Fruit fly (Drosophila melanogaster): ENCODE measurements around the gene tomboy20.

- no peak for TF ChIP-seq sv (GFP tag; optimal IDR thresholded peaks at IDR 0.05)
- TF ChIP-seq GATAd (GFP tag; optimal IDR thresholded peaks at IDR 0.05): no peak
- TF ChIP-seq Myc (optimal IDR thresholded peaks at IDR 0.05): no peak
- TF ChIP-seq woc (GFP tag; optimal IDR thresholded peaks at IDR 0.05): no peak
- TF ChIP-seq h (GFP tag; optimal IDR thresholded peaks at IDR 0.05): no peak
- no peak for TF ChIP-seq Rel (GFP tag; optimal IDR thresholded peaks at IDR 0.05)
- no peak for TF ChIP-seq Rel (tag; optimal IDR thresholded peaks at IDR 0.05)
- TF ChIP-seq tai (GFP tag; optimal IDR thresholded peaks at IDR 0.05): no peak
- TF ChIP-seq CrebA (GFP tag; optimal IDR thresholded peaks at IDR 0.05; ENCODE audit: borderline replicate concordance): no peak
- TF ChIP-seq CG32264 (GFP tag; optimal IDR thresholded peaks at IDR 0.05): no peak
- no peak for TF ChIP-seq fru (GFP tag; optimal IDR thresholded peaks at IDR 0.05)
Measured at dm6 chr3R:10735857-10736256, at the start of gene tomboy20.

All from whole organism, wandering third instar larva.